Worm (Caenorhabditis elegans) whole organism, L2 larva: ENCODE measurements around the gene srg-50.

Source experiments
- ceh-82 ChIP-seq: fragments of 150-350 bp; optimal IDR thresholded peaks from 2 replicates; lab custom pipeline; 2014; ENCODE audit warnings: missing biosample characterization, missing genetic modification characterization
- elt-1 ChIP-seq: fragments of 150-350 bp; optimal IDR thresholded peaks from 2 replicates; lab custom pipeline; 2014; ENCODE audit warnings: missing biosample characterization, missing genetic modification characterization
- elt-3 ChIP-seq: sonication (generic microtip); optimal IDR thresholded peaks from 2 replicates; lab custom pipeline; 2017; ENCODE audit warnings: missing biosample characterization, missing genetic modification characterization
- nhr-237 ChIP-seq: fragments of 150-350 bp; optimal IDR thresholded peaks from 2 replicates; lab custom pipeline; 2014; ENCODE audit warnings: missing biosample characterization, missing genetic modification characterization
- unc-62 ChIP-seq: fragments of 150-350 bp; optimal IDR thresholded peaks from 2 replicates; lab custom pipeline; 2014; ENCODE audit warnings: missing biosample characterization, missing genetic modification reagents, missing genetic modification characterization

ce11 chrIV:7107893-7108292 lies 32.9 kb upstream of the srg-50 start, which contains the start of gene ZC477.2:
- TF ChIP-seq elt-3 (tag; lab: Kevin White, UChicago) = no peak
- no peak for TF ChIP-seq ceh-82
- TF ChIP-seq unc-62 (GFP tag; lab: Kevin White, UChicago) = no peak
- TF ChIP-seq nhr-237 (tag; lab: Kevin White, UChicago) = no peak
- TF ChIP-seq elt-1 (tag; lab: Kevin White, UChicago) = no peak
